Worm (Caenorhabditis elegans): ENCODE data around the gene fkh-7.

ce11 chrIV:5635551-5635950 lies 51.1 kb downstream of the fkh-7 start, which contains the start of gene srd-13:
- no peak for TF ChIP-seq Y79H2A.3 (GFP tag; conservative IDR thresholded peaks at IDR 0.05)
- no peak for TF ChIP-seq attf-3 (GFP tag; conservative IDR thresholded peaks at IDR 0.05)
- no peak for TF ChIP-seq unc-62 (GFP tag; optimal IDR thresholded peaks at IDR 0.05)
- TF ChIP-seq dpl-1 (GFP tag; optimal IDR thresholded peaks at IDR 0.05), result no peak
- no peak for TF ChIP-seq ceh-91 (GFP tag; IDR thresholded peaks at IDR 0.05)
- no peak for TF ChIP-seq mes-4 (tag; optimal IDR thresholded peaks at IDR 0.05)
- no peak for TF ChIP-seq cebp-2 (GFP tag; IDR thresholded peaks at IDR 0.05)
- no peak for TF ChIP-seq aptf-2 (GFP tag; conservative IDR thresholded peaks at IDR 0.05)
- TF ChIP-seq akir-1 (GFP tag; optimal IDR thresholded peaks at IDR 0.05), result no peak
- TF ChIP-seq F57A8.1 (GFP tag; optimal IDR thresholded peaks at IDR 0.05), result no peak
- no peak for TF ChIP-seq pha-4 (tag; optimal IDR thresholded peaks at IDR 0.05)
- TF ChIP-seq lsy-27 (tag; optimal IDR thresholded peaks at IDR 0.05; ENCODE audit: borderline replicate concordance, insufficient read depth), result no peak
- TF ChIP-seq hrde-1 (tag; optimal IDR thresholded peaks at IDR 0.05; ENCODE audit: borderline replicate concordance), result no peak
